Fruit fly (Drosophila melanogaster) whole organism, embryonic: ENCODE data around the gene Rpp30.
A peak's percentile ranks its signal among the peaks of the same experiment; 100 is the strongest.

Experiments
- Aef1 ChIP-seq: fragments of 200-800 bp; sonication (Bioruptor generic); IDR thresholded peaks from 3 replicates; pipeline ENCODE4 v1.3.6; 2022; ENCODE audit warnings: missing biosample characterization, missing genetic modification characterization
- Atf6 ChIP-seq: fragments of 200-800 bp; sonication (Bioruptor generic); IDR thresholded peaks from 2 replicates; pipeline ENCODE4 v1.3.6; 2022; ENCODE audit warnings: missing biosample characterization, missing genetic modification characterization
- CG10565 ChIP-seq: fragments of 200-800 bp; sonication (Bioruptor generic); optimal IDR thresholded peaks from 3 replicates; lab custom pipeline; 2016; ENCODE audit warnings: missing biosample characterization, mild to moderate bottlenecking, missing genetic modification characterization
- CG11093 ChIP-seq: fragments of 200-800 bp; sonication (Bioruptor generic); IDR thresholded peaks from 3 replicates; pipeline ENCODE4 v1.3.6; 2022; ENCODE audit warnings: missing biosample characterization, missing genetic modification characterization
- CG11723 ChIP-seq: fragments of 200-800 bp; sonication (Bioruptor generic); optimal IDR thresholded peaks from 2 replicates; lab custom pipeline; 2017; ENCODE audit warnings: missing biosample characterization, mild to moderate bottlenecking, missing genetic modification characterization
- CG13624 ChIP-seq: fragments of 200-800 bp; sonication (Bioruptor generic); optimal IDR thresholded peaks from 2 replicates; lab custom pipeline; 2016; ENCODE audit warnings: missing biosample characterization, missing genetic modification characterization
- CG13894 ChIP-seq: fragments of 200-800 bp; sonication (Bioruptor generic); optimal IDR thresholded peaks from 3 replicates; lab custom pipeline; 2018; ENCODE audit warnings: missing biosample characterization, mild to moderate bottlenecking, missing genetic modification characterization, moderate library complexity
- CG14710 ChIP-seq: fragments of 200-800 bp; sonication (Bioruptor generic); optimal IDR thresholded peaks from 3 replicates; lab custom pipeline; 2019; ENCODE audit warnings: missing biosample characterization, mild to moderate bottlenecking, missing genetic modification characterization, moderate library complexity
- CG1647 ChIP-seq: fragments of 200-800 bp; sonication (Bioruptor generic); optimal IDR thresholded peaks from 3 replicates; lab custom pipeline; 2016; ENCODE audit warnings: missing biosample characterization, missing genetic modification characterization
- CG17568 ChIP-seq: fragments of 200-800 bp; sonication (Bioruptor generic); optimal IDR thresholded peaks from 2 replicates; lab custom pipeline; 2018; ENCODE audit warnings: missing biosample characterization, mild to moderate bottlenecking, missing genetic modification characterization, moderate library complexity
- CG18011 ChIP-seq: fragments of 200-800 bp; sonication (Bioruptor generic); optimal IDR thresholded peaks from 2 replicates; lab custom pipeline; 2017; ENCODE audit warnings: missing biosample characterization, missing genetic modification characterization, mild to moderate bottlenecking, moderate library complexity, missing genotype
- CG18262 ChIP-seq: fragments of 200-800 bp; optimal IDR thresholded peaks from 3 replicates; lab custom pipeline; 2019; ENCODE audit warnings: missing biosample characterization, mild to moderate bottlenecking, missing genetic modification characterization, moderate library complexity
- CG18764 ChIP-seq: fragments of 200-800 bp; sonication (Bioruptor generic); optimal IDR thresholded peaks from 3 replicates; lab custom pipeline; 2016; ENCODE audit warnings: missing biosample characterization, missing genetic modification characterization
- CG2199 ChIP-seq: fragments of 200-800 bp; sonication (Bioruptor generic); IDR thresholded peaks from 3 replicates; pipeline ENCODE4 v1.3.6; 2022; ENCODE audit warnings: missing biosample characterization, missing genetic modification characterization
- CG2889 ChIP-seq: fragments of 200-800 bp; sonication (Bioruptor generic); IDR thresholded peaks from 3 replicates; pipeline ENCODE4 v1.3.6; 2022; ENCODE audit warnings: missing biosample characterization, missing genetic modification characterization
- CG3163 ChIP-seq: fragments of 200-800 bp; sonication (Bioruptor generic); optimal IDR thresholded peaks from 3 replicates; lab custom pipeline; 2016; ENCODE audit warnings: missing biosample characterization, missing genetic modification characterization
- CG32772 ChIP-seq: fragments of 200-800 bp; sonication (Bioruptor generic); IDR thresholded peaks from 2 replicates; pipeline ENCODE4 v1.3.6; 2022; ENCODE audit warnings: missing biosample characterization, missing genetic modification characterization
- CG34376 ChIP-seq: fragments of 200-800 bp; sonication (Bioruptor generic); optimal IDR thresholded peaks from 2 replicates; lab custom pipeline; 2018; ENCODE audit warnings: missing biosample characterization, mild to moderate bottlenecking, missing genetic modification characterization
- CG3847 ChIP-seq: fragments of 200-800 bp; sonication (Bioruptor generic); IDR thresholded peaks from 2 replicates; pipeline ENCODE4 v1.3.6; 2022; ENCODE audit warnings: missing biosample characterization, missing genetic modification characterization
- CG42726 ChIP-seq: fragments of 200-800 bp; sonication (Bioruptor generic); IDR thresholded peaks from 2 replicates; pipeline ENCODE4 v1.3.6; 2022; ENCODE audit warnings: missing biosample characterization, missing genetic modification characterization; ENCODE audit not compliant: partially characterized antibody
- CG43689 ChIP-seq: fragments of 200-800 bp; sonication (Bioruptor generic); IDR thresholded peaks from 2 replicates; pipeline ENCODE4 v1.3.6; 2022; ENCODE audit warnings: missing biosample characterization, missing genetic modification characterization
- CG4820 ChIP-seq: fragments of 200-800 bp; sonication (Bioruptor generic); optimal IDR thresholded peaks from 3 replicates; lab custom pipeline; 2016; ENCODE audit warnings: missing biosample characterization, missing genetic modification characterization
- CG6175 ChIP-seq: fragments of 200-800 bp; sonication (Bioruptor generic); IDR thresholded peaks from 3 replicates; pipeline ENCODE4 v1.3.6; 2022; ENCODE audit warnings: missing biosample characterization, missing genetic modification characterization
- CG7963 ChIP-seq: fragments of 200-800 bp; sonication (Bioruptor generic); IDR thresholded peaks from 3 replicates; pipeline ENCODE4 v1.3.6; 2022; ENCODE audit warnings: missing biosample characterization, missing genetic modification characterization; ENCODE audit not compliant: partially characterized antibody
- CG8388 ChIP-seq: fragments of 200-800 bp; sonication (Bioruptor generic); optimal IDR thresholded peaks from 2 replicates; lab custom pipeline; 2019; ENCODE audit warnings: missing biosample characterization, mild to moderate bottlenecking, missing genetic modification characterization, moderate library complexity
- CG8478 ChIP-seq: fragments of >200 bp; optimal IDR thresholded peaks from 2 replicates; lab custom pipeline; 2018
- CoRest ChIP-seq: fragments of 200-800 bp; sonication (Bioruptor generic); optimal IDR thresholded peaks from 3 replicates; lab custom pipeline; 2018; ENCODE audit warnings: missing biosample characterization, mild to moderate bottlenecking, missing genetic modification characterization, moderate library complexity
- D19A ChIP-seq: fragments of 200-800 bp; optimal IDR thresholded peaks from 3 replicates; lab custom pipeline; 2019; ENCODE audit warnings: missing biosample characterization, mild to moderate bottlenecking, missing genetic modification characterization, moderate library complexity
- Dbx ChIP-seq: fragments of 200-800 bp; sonication (Bioruptor generic); IDR thresholded peaks from 3 replicates; pipeline ENCODE4 v1.3.6; 2022; ENCODE audit warnings: missing biosample characterization, missing genetic modification characterization
- E2f1 ChIP-seq: fragments of 200-800 bp; sonication (Bioruptor generic); IDR thresholded peaks from 2 replicates; pipeline ENCODE4 v1.3.6; 2022; ENCODE audit warnings: missing biosample characterization, missing genetic modification characterization
- HmgD ChIP-seq: fragments of 200-800 bp; sonication (Bioruptor generic); optimal IDR thresholded peaks from 3 replicates; lab custom pipeline; 2016; ENCODE audit warnings: missing biosample characterization, missing genetic modification characterization
- Jarid2 ChIP-seq: fragments of 200-800 bp; sonication (Bioruptor generic); optimal IDR thresholded peaks from 3 replicates; lab custom pipeline; 2017; ENCODE audit warnings: mild to moderate bottlenecking, missing biosample characterization, missing genetic modification reagents, missing genetic modification characterization
- Med ChIP-seq: fragments of 200-800 bp; sonication (Bioruptor generic); peaks from one replicate; lab custom pipeline; 2016; ENCODE audit warnings: missing biosample characterization, missing genetic modification characterization, mild to moderate bottlenecking, inconsistent platforms, moderate library complexity
- NFAT ChIP-seq: fragments of 200-800 bp; sonication (Bioruptor generic); IDR thresholded peaks from 2 replicates; pipeline ENCODE4 v1.3.6; 2022; ENCODE audit warnings: missing biosample characterization, missing genetic modification characterization
- Nf-YB ChIP-seq: fragments of 200-800 bp; sonication (Bioruptor generic); optimal IDR thresholded peaks from 3 replicates; lab custom pipeline; 2019; ENCODE audit warnings: missing biosample characterization, mild to moderate bottlenecking, missing genetic modification characterization, moderate library complexity
- Oaz ChIP-seq: fragments of 200-800 bp; sonication (Bioruptor generic); IDR thresholded peaks from 2 replicates; pipeline ENCODE4 v1.3.6; 2022; ENCODE audit warnings: missing biosample characterization, missing genetic modification characterization
- Sox102F ChIP-seq: fragments of 200-800 bp; sonication (Bioruptor generic); optimal IDR thresholded peaks from 2 replicates; lab custom pipeline; 2018; ENCODE audit warnings: missing biosample characterization, mild to moderate bottlenecking, missing genetic modification characterization, moderate library complexity
- aop ChIP-seq: fragments of 200-800 bp; sonication (Bioruptor generic); IDR thresholded peaks from 2 replicates; pipeline ENCODE4 v1.3.6; 2022; ENCODE audit warnings: missing biosample characterization, missing genetic modification characterization
- br ChIP-seq: fragments of >200 bp; optimal IDR thresholded peaks from 2 replicates; lab custom pipeline; 2017
- disco-r ChIP-seq: fragments of 200-800 bp; sonication (Bioruptor generic); optimal IDR thresholded peaks from 2 replicates; lab custom pipeline; 2016; ENCODE audit warnings: missing biosample characterization, missing genetic modification characterization
- fd96Cb ChIP-seq: fragments of 200-800 bp; sonication (Bioruptor generic); optimal IDR thresholded peaks from 2 replicates; lab custom pipeline; 2018; ENCODE audit warnings: missing biosample characterization, mild to moderate bottlenecking, missing genetic modification characterization, moderate library complexity
- gt ChIP-seq: fragments of 200-800 bp; sonication (Bioruptor generic); IDR thresholded peaks from 2 replicates; pipeline ENCODE4 v1.3.6; 2022; ENCODE audit warnings: missing biosample characterization, missing genetic modification characterization
- insv ChIP-seq, 2 experiments: fragments of 200-800 bp; sonication (Bioruptor generic); optimal IDR thresholded peaks; 3 replicates each; lab custom pipeline; 2016 to 2018; ENCODE audit warnings: missing biosample characterization in 2 of 2, missing genetic modification characterization in 2 of 2
- jigr1 ChIP-seq: fragments of 200-800 bp; sonication (Bioruptor generic); IDR thresholded peaks from 3 replicates; pipeline ENCODE4 v1.3.6; 2022; ENCODE audit warnings: missing biosample characterization, missing genetic modification characterization
- knrl ChIP-seq: fragments of 200-800 bp; sonication (Bioruptor generic); IDR thresholded peaks from 3 replicates; pipeline ENCODE4 v1.3.6; 2022; ENCODE audit warnings: missing biosample characterization, missing genetic modification characterization; ENCODE audit not compliant: partially characterized antibody
- lbe ChIP-seq: fragments of 200-800 bp; sonication (Bioruptor generic); optimal IDR thresholded peaks from 2 replicates; lab custom pipeline; 2016; ENCODE audit warnings: missing biosample characterization, mild to moderate bottlenecking, missing genetic modification characterization
- mam ChIP-seq: fragments of 200-800 bp; sonication (Bioruptor generic); optimal IDR thresholded peaks from 3 replicates; lab custom pipeline; 2016; ENCODE audit warnings: missing biosample characterization, missing genetic modification characterization
- nom ChIP-seq: fragments of 200-800 bp; sonication (Bioruptor generic); optimal IDR thresholded peaks from 2 replicates; lab custom pipeline; 2017; ENCODE audit warnings: missing biosample characterization, missing genetic modification characterization, mild to moderate bottlenecking, moderate library complexity, missing genetic modification reagents
- phol ChIP-seq: fragments of 200-800 bp; sonication (Bioruptor generic); optimal IDR thresholded peaks from 3 replicates; lab custom pipeline; 2018; ENCODE audit warnings: missing biosample characterization, mild to moderate bottlenecking, missing genetic modification characterization, moderate library complexity
- repo ChIP-seq: fragments of 200-800 bp; sonication (Bioruptor generic); optimal IDR thresholded peaks from 2 replicates; lab custom pipeline; 2016; ENCODE audit warnings: missing biosample characterization, missing genetic modification characterization
- sens ChIP-seq: fragments of 200-800 bp; sonication (Bioruptor generic); peaks from one replicate; lab custom pipeline; 2016; ENCODE audit warnings: missing biosample characterization, missing genetic modification characterization
- ssp ChIP-seq: fragments of 200-800 bp; sonication (Bioruptor generic); IDR thresholded peaks from 2 replicates; pipeline ENCODE4 v1.3.6; 2022; ENCODE audit warnings: missing biosample characterization, missing genetic modification characterization
- trem ChIP-seq: fragments of 200-800 bp; optimal IDR thresholded peaks from 3 replicates; lab custom pipeline; 2019; ENCODE audit warnings: missing biosample characterization, mild to moderate bottlenecking, missing genetic modification characterization, moderate library complexity

Gene Rpp30

dm6 chr2L:286421-286820 lies 34.2 kb upstream of the Rpp30 start (continued):
- peak; percentile 43; the same call in 1 of the 3 replicates for TF ChIP-seq CG11093 (GFP tag; lab: Robert Waterston, UW)
- TF ChIP-seq CG13894: peak; percentile 65
- TF ChIP-seq CG6175 (GFP tag; lab: Robert Waterston, UW): 0 out of 3 replicates have a peak, but pooled peaks have one; percentile 40
- TF ChIP-seq Dbx (GFP tag; lab: Robert Waterston, UW): peak; percentile 88
- no peak for TF ChIP-seq CG7963
- no peak for TF ChIP-seq insv (GFP tag; optimal IDR thresholded peaks at IDR 0.05; lab: Kevin White, UChicago)
- peak; percentile 36; the same call in 1 of the 2 replicates for TF ChIP-seq ssp
- no peak for TF ChIP-seq Oaz (GFP tag; lab: Robert Waterston, UW)
- TF ChIP-seq fd96Cb: peak; percentile 12
- TF ChIP-seq CG4820 (GFP tag; lab: Kevin White, UChicago): peak; percentile 37
- TF ChIP-seq aop (GFP tag; lab: Robert Waterston, UW): peak; percentile 66
- TF ChIP-seq NFAT (GFP tag; lab: Robert Waterston, UW): peak; percentile 80
- no peak for TF ChIP-seq trem
- TF ChIP-seq CG34376 (GFP tag; lab: Kevin White, UChicago): peak; percentile 69
- TF ChIP-seq CG10565 (GFP tag; lab: Kevin White, UChicago): no peak
- peak; percentile 41 for TF ChIP-seq Jarid2 (GFP tag; lab: Kevin White, UChicago)
- peak; percentile 67 for TF ChIP-seq CG13624 (GFP tag; lab: Kevin White, UChicago)
- peak; percentile 90 for TF ChIP-seq lbe (GFP tag; lab: Kevin White, UChicago)
- peak; percentile 31 for TF ChIP-seq CoRest (tag; lab: Kevin White, UChicago)
- TF ChIP-seq sens: peak; percentile 88
- no peak for TF ChIP-seq Nf-YB (GFP tag; lab: Kevin White, UChicago)
- TF ChIP-seq CG11723: peak; percentile 36
- peak; percentile 24; the same call in 1 of the 2 replicates for TF ChIP-seq CG32772 (GFP tag; lab: Robert Waterston, UW)
- peak; percentile 82 for TF ChIP-seq Atf6 (GFP tag; lab: Robert Waterston, UW)
- peak; percentile 79 for TF ChIP-seq CG3847 (GFP tag; lab: Robert Waterston, UW)
- no peak for TF ChIP-seq knrl
- TF ChIP-seq phol (tag; lab: Kevin White, UChicago): peak; percentile 26
- TF ChIP-seq CG8478 (lab: Kevin White, UChicago): no peak

- peak; percentile 62 for TF ChIP-seq D19A (tag; lab: Kevin White, UChicago)
- no peak for TF ChIP-seq gt (GFP tag; lab: Robert Waterston, UW)
- TF ChIP-seq jigr1 (GFP tag; lab: Robert Waterston, UW): no peak
- no peak for TF ChIP-seq CG43689 (GFP tag; lab: Robert Waterston, UW)
- TF ChIP-seq CG18764 (GFP tag; lab: Kevin White, UChicago): no peak
- no peak for TF ChIP-seq Aef1 (GFP tag; lab: Robert Waterston, UW)
- TF ChIP-seq CG3163: no peak
- TF ChIP-seq CG8388: peak; percentile 31
- TF ChIP-seq CG14710 (tag; lab: Kevin White, UChicago): peak; percentile 65
- TF ChIP-seq HmgD (GFP tag; lab: Kevin White, UChicago): no peak
- TF ChIP-seq CG2199 (GFP tag; lab: Robert Waterston, UW): 0 out of 3 replicates have a peak, but pooled peaks have one; percentile 18
- peak; percentile 38 for TF ChIP-seq CG18262
- peak; percentile 64; the same call in 2 of the 3 replicates for TF ChIP-seq Dbx (GFP tag; lab: Robert Waterston, UW)
- peak; percentile 74 for TF ChIP-seq CG42726
- no peak for TF ChIP-seq CG18011 (GFP tag; lab: Kevin White, UChicago)
- peak; percentile 28 for TF ChIP-seq nom (GFP tag; lab: Kevin White, UChicago)
- peak; percentile 42 for TF ChIP-seq mam
- peak; percentile 94 for TF ChIP-seq Med (GFP tag; lab: Kevin White, UChicago)
- no peak for TF ChIP-seq CG2889 (GFP tag; lab: Robert Waterston, UW)
- TF ChIP-seq CG17568 (GFP tag; lab: Kevin White, UChicago): peak; percentile 16
- no peak for TF ChIP-seq CG1647 (GFP tag; lab: Kevin White, UChicago)
- TF ChIP-seq E2f1: no peak
- no peak for TF ChIP-seq repo (GFP tag; lab: Kevin White, UChicago)
- TF ChIP-seq Sox102F: peak; percentile 46
- no peak for TF ChIP-seq disco-r (GFP tag; lab: Kevin White, UChicago)
- no peak for TF ChIP-seq br (lab: Kevin White, UChicago)
Observed at dm6 chr2L:285596-286023, 33.4 kb upstream of the Rpp30 start.
